Worm (Caenorhabditis elegans): ENCODE data around the gene tkr-3.
A peak's percentile ranks its signal among the peaks of the same experiment; 100 is the strongest.

DNA sequence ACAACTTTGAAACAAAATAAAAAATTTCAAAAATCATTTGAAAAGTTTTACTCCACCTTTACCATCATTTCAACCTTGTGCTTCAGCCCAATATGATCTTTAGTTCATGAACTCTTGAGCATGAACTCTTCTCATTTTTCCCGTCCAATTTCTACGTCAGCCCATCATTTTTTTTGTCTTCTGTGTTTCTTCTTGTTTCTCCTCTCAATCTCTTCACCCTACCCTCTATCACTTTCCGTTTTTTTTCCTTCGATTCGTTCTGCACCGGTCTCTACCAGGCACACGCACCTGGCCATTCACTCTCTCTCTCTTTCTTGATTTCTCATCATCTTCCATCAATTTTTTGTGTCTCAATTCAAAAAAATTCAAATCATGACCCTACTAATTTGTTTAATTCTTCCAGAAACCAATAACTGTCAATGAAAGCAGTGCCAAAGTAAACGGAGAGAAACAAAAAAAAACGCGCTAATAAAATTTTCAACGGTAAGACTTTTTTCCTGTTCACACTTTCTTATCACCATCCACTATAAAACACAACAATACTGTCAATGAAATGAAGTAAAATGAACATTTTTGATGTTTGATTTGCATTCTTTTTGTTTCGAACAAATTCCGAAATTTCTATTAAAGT, 38.9 kb downstream of the tkr-3 start, which contains the start of gene pygo-1:
- TF ChIP-seq egl-5 (tag; optimal IDR thresholded peaks at IDR 0.05) (no peak), elt-3 (tag; optimal IDR thresholded peaks at IDR 0.05) (no peak), ztf-11 (tag; optimal IDR thresholded peaks at IDR 0.05) (no peak), nhr-12 (tag; optimal IDR thresholded peaks at IDR 0.05) (no peak), ceh-82 (tag; optimal IDR thresholded peaks at IDR 0.05) (no peak), elt-2 (tag; optimal IDR thresholded peaks at IDR 0.05) (peak; percentile 66), mdl-1 (tag; optimal IDR thresholded peaks at IDR 0.05) (no peak), fkh-10 (GFP tag; optimal IDR thresholded peaks at IDR 0.05) (no peak), sea-2 (GFP tag; optimal IDR thresholded peaks at IDR 0.05) (no peak), unc-62 (GFP tag; optimal IDR thresholded peaks at IDR 0.05) (no peak)
